Fruit fly (Drosophila melanogaster): ENCODE measurements around the gene ru.

dm6 chr3L:1378098-1378645 lies 7.7 kb downstream of the ru start:
- TF ChIP-seq CG7045 (GFP tag; optimal IDR thresholded peaks at IDR 0.05): no peak
- TF ChIP-seq CG33017 (tag; optimal IDR thresholded peaks at IDR 0.05): no peak
- no peak for TF ChIP-seq kay (GFP tag; ENCODE audit: borderline replicate concordance)
- TF ChIP-seq Hr96 (GFP tag; optimal IDR thresholded peaks at IDR 0.05): no peak
- no peak for TF ChIP-seq toe (GFP tag; optimal IDR thresholded peaks at IDR 0.05)
- TF ChIP-seq CG5204 (GFP tag; optimal IDR thresholded peaks at IDR 0.05): no peak
- no peak for TF ChIP-seq CG14711 (tag; optimal IDR thresholded peaks at IDR 0.05)
- TF ChIP-seq cic (GFP tag; optimal IDR thresholded peaks at IDR 0.05): no peak
- TF ChIP-seq cnc (optimal IDR thresholded peaks at IDR 0.05): no peak

All from whole organism, adult.